Worm (Caenorhabditis elegans): ENCODE results near the gene asm-1.

ce11 chrII:6918862-6919261 is 9.0 kb downstream of the asm-1 start, which contains the start of gene B0252.5:
- TF ChIP-seq ZK185.1 (tag; optimal IDR thresholded peaks at IDR 0.05; ENCODE audit: poor library complexity, severe bottlenecking) (no peak), ekl-4 (GFP tag; IDR thresholded peaks at IDR 0.05) (no peak), Y56A3A.18 (GFP tag; IDR thresholded peaks at IDR 0.05) (no peak), K11D2.4 (GFP tag; IDR thresholded peaks at IDR 0.05) (no peak), unc-130 (GFP tag; optimal IDR thresholded peaks at IDR 0.05) (no peak), C17E4.6 (GFP tag; IDR thresholded peaks at IDR 0.05) (no peak), B0261.1 (tag; optimal IDR thresholded peaks at IDR 0.05) (no peak), him-1 (tag; optimal IDR thresholded peaks at IDR 0.05) (no peak)

Data from whole organism, young adult.